Worm (Caenorhabditis elegans) whole organism, L4 larva: ENCODE results near the gene str-14.

Experiments
- F44E2.7 ChIP-seq: fragments of 200-800 bp; sonication (Bioruptor generic); IDR thresholded peaks from 2 replicates; pipeline ENCODE4 v2.1.2; 2022; ENCODE audit warnings: missing genetic modification characterization, missing compliant biosample characterization
- R02D3.7 ChIP-seq: fragments of 150-350 bp; sonication (generic microtip); optimal IDR thresholded peaks from 3 replicates; lab custom pipeline; 2014; ENCODE audit warnings: missing biosample characterization, missing genetic modification characterization
- Y105C5A.15 ChIP-seq: fragments of 200-800 bp; sonication (Bioruptor generic); IDR thresholded peaks from 2 replicates; pipeline ENCODE4 v1.3.6; 2022; ENCODE audit warnings: missing genetic modification characterization, missing compliant biosample characterization
- ZK337.2 ChIP-seq: fragments of 200-800 bp; sonication (Bioruptor generic); IDR thresholded peaks from 2 replicates; pipeline ENCODE4 v1.3.6; 2022; ENCODE audit warnings: missing genetic modification reagents, missing genetic modification characterization, missing compliant biosample characterization
- aha-1 ChIP-seq: fragments of 150-350 bp; peaks from one replicate; lab custom pipeline; 2014; ENCODE audit warnings: missing biosample characterization, missing genetic modification characterization
- arid-1 ChIP-seq: fragments of 200-800 bp; sonication (Bioruptor generic); conservative IDR thresholded peaks from 2 replicates; pipeline ENCODE4 v1.3.6; 2022; ENCODE audit warnings: missing genetic modification reagents, missing genetic modification characterization, missing compliant biosample characterization
- attf-4 ChIP-seq: sonication (generic microtip); optimal IDR thresholded peaks from 3 replicates; lab custom pipeline; 2017; ENCODE audit warnings: missing biosample characterization, missing genetic modification characterization
- ceh-28 ChIP-seq: fragments of 150-350 bp; optimal IDR thresholded peaks from 2 replicates; lab custom pipeline; 2014; ENCODE audit warnings: missing biosample characterization, missing genetic modification reagents, missing genetic modification characterization
- ceh-62 ChIP-seq: sonication (generic microtip); optimal IDR thresholded peaks from 2 replicates; lab custom pipeline; 2017; ENCODE audit warnings: missing biosample characterization, missing genetic modification characterization
- cey-2 ChIP-seq: sonication (generic microtip); optimal IDR thresholded peaks from 3 replicates; lab custom pipeline; 2017; ENCODE audit warnings: missing genetic modification characterization, mild to moderate bottlenecking, missing compliant biosample characterization, antibody characterized with exemption, borderline replicate concordance; ENCODE audit not compliant: insufficient read depth
- ctbp-1 ChIP-seq: fragments of 200-800 bp; sonication (Bioruptor generic); IDR thresholded peaks from 2 replicates; pipeline ENCODE4 v1.3.6; 2022; ENCODE audit warnings: missing genetic modification reagents, missing genetic modification characterization, missing compliant biosample characterization
- daf-8 ChIP-seq: fragments of 200-800 bp; sonication (Bioruptor generic); IDR thresholded peaks from 2 replicates; pipeline ENCODE4 v1.3.6; 2022; ENCODE audit warnings: missing genetic modification characterization, missing compliant biosample characterization
- dmd-6 ChIP-seq: fragments of 200-800 bp; sonication (Bioruptor generic); IDR thresholded peaks from 2 replicates; pipeline ENCODE4 v1.3.6; 2022; ENCODE audit warnings: missing genetic modification reagents, missing genetic modification characterization, missing compliant biosample characterization
- dmd-8 ChIP-seq: fragments of 200-800 bp; sonication (Bioruptor generic); IDR thresholded peaks from 2 replicates; pipeline ENCODE4 v1.3.6; 2022; ENCODE audit warnings: missing genetic modification characterization, missing compliant biosample characterization
- dmd-9 ChIP-seq: fragments of 200-800 bp; sonication (Bioruptor generic); IDR thresholded peaks from 2 replicates; pipeline ENCODE4 v1.3.6; 2022; ENCODE audit warnings: missing genetic modification reagents, missing genetic modification characterization, missing compliant biosample characterization
- egl-27 ChIP-seq: sonication (generic microtip); optimal IDR thresholded peaks from 3 replicates; lab custom pipeline; 2017; ENCODE audit warnings: missing biosample characterization, missing genetic modification reagents, missing genetic modification characterization
- hif-1 ChIP-seq, 2 experiments: sonication (generic microtip); optimal IDR thresholded peaks; 2 replicates each; lab custom pipeline; 2016 to 2017; ENCODE audit warnings: missing compliant biosample characterization in 2 of 2, missing genetic modification characterization in 2 of 2, missing genetic modification reagents in 2 of 2, missing genotype in 2 of 2, mild to moderate bottlenecking in 1 of 2
- hlh-11 ChIP-seq: fragments of 200-800 bp; sonication (Bioruptor generic); optimal IDR thresholded peaks from 2 replicates; lab custom pipeline; 2018; ENCODE audit warnings: mild to moderate bottlenecking, missing genetic modification characterization, missing compliant biosample characterization
- lin-38 ChIP-seq: fragments of 200-800 bp; sonication (Bioruptor generic); IDR thresholded peaks from 2 replicates; pipeline ENCODE4 v1.3.6; 2022; ENCODE audit warnings: missing genetic modification reagents, missing genetic modification characterization, missing compliant biosample characterization
- lin-39 ChIP-seq: fragments of 150-350 bp; optimal IDR thresholded peaks from 2 replicates; lab custom pipeline; 2014; ENCODE audit warnings: missing biosample characterization, missing genetic modification reagents, missing genetic modification characterization
- madf-5 ChIP-seq, 2 experiments: fragments of 200-800 bp; sonication (Bioruptor generic); IDR thresholded peaks; 2 replicates each; pipeline ENCODE4 v1.3.6; 2022; ENCODE audit warnings: missing compliant biosample characterization in 2 of 2, missing genetic modification characterization in 2 of 2
- mdl-1 ChIP-seq, 2 experiments: fragments of 150-350 bp in 1 of 2; sonication (generic microtip) in 1 of 2; optimal IDR thresholded peaks; 2 replicates each; lab custom pipeline; 2014 to 2017; ENCODE audit warnings: missing biosample characterization in 2 of 2, missing genetic modification characterization in 2 of 2
- mes-2 ChIP-seq: sonication (generic microtip); optimal IDR thresholded peaks from 2 replicates; lab custom pipeline; 2016; ENCODE audit warnings: missing genotype, mild to moderate bottlenecking, missing genetic modification characterization, missing compliant biosample characterization; ENCODE audit not compliant: poor library complexity, severe bottlenecking
- mxl-2 ChIP-seq: fragments of 200-800 bp; sonication (Bioruptor generic); conservative IDR thresholded peaks from 2 replicates; pipeline ENCODE4 v1.3.6; 2022; ENCODE audit warnings: missing genetic modification reagents, missing genetic modification characterization, missing compliant biosample characterization
- nhr-11 ChIP-seq: fragments of 150-350 bp; optimal IDR thresholded peaks from 2 replicates; lab custom pipeline; 2014; ENCODE audit warnings: missing biosample characterization, missing genetic modification characterization
- pha-4 ChIP-seq, 2 experiments: fragments of 150-350 bp in 1 of 2; fragments of 200-800 bp in 1 of 2; sonication (Bioruptor generic) in 1 of 2; IDR thresholded peaks in 1 of 2; optimal IDR thresholded peaks in 1 of 2; 2 replicates each; pipeline versions ENCODE4 v1.3.6 to Lab custom; 2014 to 2022; ENCODE audit warnings: missing genetic modification characterization in 2 of 2, missing genetic modification reagents in 2 of 2, missing biosample characterization in 1 of 2, missing compliant biosample characterization in 1 of 2
- pqm-1 ChIP-seq: sonication (generic microtip); optimal IDR thresholded peaks from 2 replicates; lab custom pipeline; 2017; ENCODE audit warnings: missing biosample characterization, missing genetic modification characterization
- saeg-2 ChIP-seq: fragments of 200-800 bp; sonication (Bioruptor generic); IDR thresholded peaks from 2 replicates; pipeline ENCODE4 v1.3.6; 2022; ENCODE audit warnings: missing genetic modification reagents, missing genetic modification characterization, missing compliant biosample characterization
- snpc-1.2 ChIP-seq: fragments of 200-800 bp; sonication (Bioruptor generic); IDR thresholded peaks from 2 replicates; pipeline ENCODE4 v1.3.6; 2022; ENCODE audit warnings: missing genetic modification reagents, missing genetic modification characterization, missing compliant biosample characterization
- spr-1 ChIP-seq: sonication (generic microtip); optimal IDR thresholded peaks from 2 replicates; lab custom pipeline; 2016; ENCODE audit warnings: mild to moderate bottlenecking, missing genetic modification characterization, missing compliant biosample characterization
- tra-1 ChIP-seq: fragments of 200-800 bp; sonication (Bioruptor generic); IDR thresholded peaks from 2 replicates; pipeline ENCODE4 v1.3.6; 2022; ENCODE audit warnings: missing genetic modification reagents, missing genetic modification characterization, missing compliant biosample characterization
- unc-62 ChIP-seq, 3 experiments: fragments of 150-350 bp in 1 of 3; sonication (generic microtip); optimal IDR thresholded peaks in 2 of 3; peaks in 1 of 3; 1 replicate in 1 of 3; 2 replicates in 2 of 3; lab custom pipeline; 2014 to 2017; ENCODE audit warnings: missing biosample characterization in 3 of 3, missing genetic modification characterization in 3 of 3, missing genetic modification reagents in 3 of 3, missing genotype in 1 of 3
- zip-2 ChIP-seq: fragments of 150-350 bp; optimal IDR thresholded peaks from 2 replicates; lab custom pipeline; 2014; ENCODE audit warnings: missing biosample characterization, missing genetic modification characterization

str-14 gene

ce11 chrV:16429503-16429902 lies 25.5 kb downstream of the str-14 start, which contains the start of gene F26D2.10 (continued):
- TF ChIP-seq hlh-11 (tag; lab: Kevin White, UChicago): no peak

- TF ChIP-seq madf-5 (GFP tag; IDR thresholded peaks at IDR 0.05; lab: Robert Waterston, UW) (no peak), F44E2.7 (no peak), dmd-8 (GFP tag; lab: Robert Waterston, UW) (no peak), saeg-2 (GFP tag; lab: Robert Waterston, UW) (no peak), ZK337.2 (GFP tag; lab: Robert Waterston, UW) (no peak), spr-1 (tag; lab: Kevin White, UChicago) (no peak), ceh-62 (tag; lab: Kevin White, UChicago) (no peak), pha-4 (GFP tag; IDR thresholded peaks at IDR 0.05; lab: Robert Waterston, UW) (no peak), pha-4 (tag; optimal IDR thresholded peaks at IDR 0.05; lab: Kevin White, UChicago) (no peak), hlh-11 (tag; lab: Kevin White, UChicago) (no peak)
These were observed 30.5 kb downstream of the str-14 start, which contains the start of gene srw-29 for ce11 chrV:16424428-16424827. TSS of gene srw-29 (minus strand) at chrV:16424528.

ce11 chrV:16420696-16421095 lies 34.3 kb downstream of the str-14 start, which contains the start of gene srw-48:
TSS of gene srw-48 (plus strand) at chrV:16420996.
- TF ChIP-seq hif-1 (tag; optimal IDR thresholded peaks at IDR 0.05; lab: Kevin White, UChicago) (no peak), mes-2 (tag; lab: Kevin White, UChicago) (no peak), R02D3.7 (tag; lab: Kevin White, UChicago) (no peak), nhr-11 (tag; lab: Kevin White, UChicago) (no peak), dmd-6 (no peak)

ce11 chrV:16419769-16420168 lies 35.2 kb downstream of the str-14 start, which contains the start of gene F26D2.16:
TSS of gene F26D2.16 (minus strand) at chrV:16419869.
- TF ChIP-seq arid-1 (no peak), aha-1 (tag; lab: Kevin White, UChicago) (peak; percentile 81), dmd-9 (GFP tag; lab: Robert Waterston, UW) (no peak), cey-2 (tag; lab: Kevin White, UChicago) (no peak), nhr-11 (tag; lab: Kevin White, UChicago) (no peak)

ce11 chrV:16417014-16417413 lies 38.0 kb downstream of the str-14 start, which contains the start of gene str-55:
TSS of gene str-55 (minus strand) at chrV:16417114.
- TF ChIP-seq ceh-28 (tag; lab: Kevin White, UChicago) (no peak), zip-2 (tag; lab: Kevin White, UChicago) (no peak), lin-39 (tag; lab: Kevin White, UChicago) (no peak), hlh-11 (tag; lab: Kevin White, UChicago) (no peak), pqm-1 (no peak), arid-1 (no peak), daf-8 (no peak), ceh-62 (tag; lab: Kevin White, UChicago) (no peak), spr-1 (tag; lab: Kevin White, UChicago) (no peak), snpc-1.2 (no peak), attf-4 (no peak), ctbp-1 (GFP tag; lab: Robert Waterston, UW) (no peak), ZK337.2 (GFP tag; lab: Robert Waterston, UW) (no peak), mes-2 (tag; lab: Kevin White, UChicago) (no peak), mdl-1 (tag; optimal IDR thresholded peaks at IDR 0.05; lab: Kevin White, UChicago) (no peak), madf-5 (GFP tag; IDR thresholded peaks at IDR 0.05; lab: Robert Waterston, UW) (no peak), tra-1 (GFP tag; lab: Robert Waterston, UW) (no peak), egl-27 (no peak)
- TF ChIP-seq, all 104 proteins: peak for 0

- no peak for TF ChIP-seq Y105C5A.15 (GFP tag; lab: Robert Waterston, UW)
- TF ChIP-seq unc-62 (GFP tag; optimal IDR thresholded peaks at IDR 0.05 in 1 of 2; lab: Kevin White, UChicago): peak in 1 of 2 experiments; percentile 60
- TF ChIP-seq unc-62 (tag; optimal IDR thresholded peaks at IDR 0.05; lab: Kevin White, UChicago): no peak
- no peak for TF ChIP-seq lin-38
- 0 out of 2 replicates have a peak, but pooled peaks have one; percentile 11 for TF ChIP-seq mxl-2 (GFP tag; lab: Robert Waterston, UW)
- TF ChIP-seq aha-1 (tag; lab: Kevin White, UChicago): peak; percentile 78
- TF ChIP-seq, all 104 proteins: peak for 3
These were observed 44.4 kb downstream of the str-14 start, which contains the start of gene srh-145 for ce11 chrV:16410521-16410920. TSS of gene srh-145 (plus strand) at chrV:16410713.
